Fruit fly (Drosophila melanogaster) whole organism, embryonic: ENCODE measurements around the gene r2d2.

Source experiments
- Atf-2 ChIP-seq: fragments of 200-800 bp; sonication (Bioruptor generic); optimal IDR thresholded peaks from 2 replicates; lab custom pipeline; 2016; ENCODE audit warnings: missing biosample characterization, missing genetic modification characterization
- Bteb2 ChIP-seq: fragments of 200-800 bp; sonication (Bioruptor generic); optimal IDR thresholded peaks from 2 replicates; lab custom pipeline; 2016; ENCODE audit warnings: missing biosample characterization, missing genetic modification characterization
- CG11085 ChIP-seq: fragments of 200-800 bp; sonication (Bioruptor generic); IDR thresholded peaks from 2 replicates; pipeline ENCODE4 v1.3.6; 2022; ENCODE audit warnings: missing biosample characterization, missing genetic modification characterization
- CG12219 ChIP-seq: fragments of 200-800 bp; sonication (Bioruptor generic); optimal IDR thresholded peaks from 3 replicates; lab custom pipeline; 2018; ENCODE audit warnings: missing biosample characterization, mild to moderate bottlenecking, missing genetic modification characterization
- CG13123 ChIP-seq: fragments of 200-800 bp; sonication (Bioruptor generic); optimal IDR thresholded peaks from 2 replicates; lab custom pipeline; 2016; ENCODE audit warnings: missing biosample characterization, missing genetic modification characterization
- CG14014 ChIP-seq: fragments of 200-800 bp; sonication (Bioruptor generic); IDR thresholded peaks from 2 replicates; pipeline ENCODE4 v1.3.6; 2022; ENCODE audit warnings: missing biosample characterization, missing genetic modification characterization
- CG14050 ChIP-seq: fragments of 200-800 bp; sonication (Bioruptor generic); IDR thresholded peaks from 3 replicates; pipeline ENCODE4 v1.3.6; 2022; ENCODE audit warnings: missing biosample characterization, missing genetic modification characterization
- CG15514 ChIP-seq: fragments of 200-800 bp; sonication (Bioruptor generic); optimal IDR thresholded peaks from 3 replicates; lab custom pipeline; 2017; ENCODE audit warnings: missing biosample characterization, missing genetic modification characterization, mild to moderate bottlenecking, moderate library complexity, missing genetic modification reagents
- CG1647 ChIP-seq: fragments of 200-800 bp; sonication (Bioruptor generic); optimal IDR thresholded peaks from 3 replicates; lab custom pipeline; 2016; ENCODE audit warnings: missing biosample characterization, missing genetic modification characterization
- CG16863 ChIP-seq: fragments of 200-800 bp; sonication (Bioruptor generic); optimal IDR thresholded peaks from 3 replicates; lab custom pipeline; 2016; ENCODE audit warnings: missing biosample characterization, missing genetic modification characterization
- CG17912 ChIP-seq: fragments of 200-800 bp; sonication (Bioruptor generic); optimal IDR thresholded peaks from 2 replicates; lab custom pipeline; 2018; ENCODE audit warnings: missing biosample characterization, mild to moderate bottlenecking, missing genetic modification characterization
- CG18476 ChIP-seq: fragments of 200-800 bp; sonication (Bioruptor generic); optimal IDR thresholded peaks from 2 replicates; lab custom pipeline; 2016; ENCODE audit warnings: missing biosample characterization, mild to moderate bottlenecking, missing genetic modification characterization
- CG2202 ChIP-seq: fragments of 200-800 bp; sonication (Bioruptor generic); optimal IDR thresholded peaks from 2 replicates; lab custom pipeline; 2018; ENCODE audit warnings: missing biosample characterization, mild to moderate bottlenecking, missing genetic modification characterization
- CG30020 ChIP-seq: fragments of 200-800 bp; optimal IDR thresholded peaks from 2 replicates; lab custom pipeline; 2019; ENCODE audit warnings: missing biosample characterization, mild to moderate bottlenecking, missing genetic modification characterization, moderate library complexity
- CG30431 ChIP-seq: fragments of 200-800 bp; sonication (Bioruptor generic); optimal IDR thresholded peaks from 2 replicates; lab custom pipeline; 2017; ENCODE audit warnings: missing biosample characterization, missing genetic modification characterization
- CG6254 ChIP-seq: fragments of 200-800 bp; sonication (Bioruptor generic); optimal IDR thresholded peaks from 3 replicates; lab custom pipeline; 2017; ENCODE audit warnings: mild to moderate bottlenecking, missing biosample characterization, missing genetic modification reagents, missing genetic modification characterization
- CG8089 ChIP-seq: fragments of 200-800 bp; sonication (Bioruptor generic); optimal IDR thresholded peaks from 3 replicates; lab custom pipeline; 2016; ENCODE audit warnings: missing biosample characterization, missing genetic modification characterization
- CTCF ChIP-seq: fragments of 200-800 bp; sonication (Bioruptor generic); optimal IDR thresholded peaks from 2 replicates; lab custom pipeline; 2017; ENCODE audit warnings: missing biosample characterization, mild to moderate bottlenecking, missing genetic modification characterization, moderate library complexity
- Dad ChIP-seq: fragments of 200-800 bp; sonication (Bioruptor generic); optimal IDR thresholded peaks from 3 replicates; lab custom pipeline; 2016; ENCODE audit warnings: missing biosample characterization, missing genetic modification characterization
- Doc3 ChIP-seq: fragments of 200-800 bp; sonication (Bioruptor generic); IDR thresholded peaks from 3 replicates; pipeline ENCODE4 v1.3.6; 2022; ENCODE audit warnings: missing biosample characterization, missing genetic modification characterization; ENCODE audit not compliant: partially characterized antibody
- Dref ChIP-seq: fragments of 200-800 bp; sonication (Bioruptor generic); IDR thresholded peaks from 2 replicates; pipeline ENCODE4 v1.3.6; 2022; ENCODE audit warnings: missing biosample characterization, missing genetic modification characterization
- MESR4 ChIP-seq: fragments of 200-800 bp; sonication (Bioruptor generic); optimal IDR thresholded peaks from 2 replicates; lab custom pipeline; 2018; ENCODE audit warnings: missing biosample characterization, mild to moderate bottlenecking, missing genetic modification characterization, moderate library complexity
- MTF-1 ChIP-seq: fragments of 200-800 bp; sonication (Bioruptor generic); optimal IDR thresholded peaks from 2 replicates; lab custom pipeline; 2018; ENCODE audit warnings: missing biosample characterization, mild to moderate bottlenecking, missing genetic modification characterization, borderline replicate concordance
- Mad ChIP-seq: fragments of 200-800 bp; sonication (Bioruptor generic); optimal IDR thresholded peaks from 2 replicates; lab custom pipeline; 2016; ENCODE audit warnings: missing biosample characterization, missing genetic modification characterization
- NC2α ChIP-seq: fragments of 200-800 bp; sonication (Bioruptor generic); optimal IDR thresholded peaks from 2 replicates; lab custom pipeline; 2016; ENCODE audit warnings: missing biosample characterization, missing genetic modification characterization
- Rfx ChIP-seq: fragments of 200-800 bp; sonication (Bioruptor generic); IDR thresholded peaks from 2 replicates; pipeline ENCODE4 v1.3.6; 2022; ENCODE audit warnings: missing biosample characterization, missing genetic modification characterization
- Sox102F ChIP-seq: fragments of 200-800 bp; sonication (Bioruptor generic); optimal IDR thresholded peaks from 2 replicates; lab custom pipeline; 2018; ENCODE audit warnings: missing biosample characterization, mild to moderate bottlenecking, missing genetic modification characterization, moderate library complexity
- Spps ChIP-seq: fragments of 200-800 bp; sonication (Bioruptor generic); optimal IDR thresholded peaks from 2 replicates; lab custom pipeline; 2018; ENCODE audit warnings: missing biosample characterization, mild to moderate bottlenecking, missing genetic modification characterization
- TFAM ChIP-seq: fragments of 200-800 bp; sonication (Bioruptor generic); optimal IDR thresholded peaks from 2 replicates; lab custom pipeline; 2017; ENCODE audit warnings: missing biosample characterization, missing genetic modification characterization, inconsistent platforms
- ab ChIP-seq: fragments of 200-800 bp; sonication (Bioruptor generic); optimal IDR thresholded peaks from 2 replicates; lab custom pipeline; 2016; ENCODE audit warnings: missing biosample characterization, missing genetic modification characterization
- ara ChIP-seq: fragments of 200-800 bp; sonication (Bioruptor generic); IDR thresholded peaks from 2 replicates; pipeline ENCODE4 v1.3.6; 2022; ENCODE audit warnings: missing biosample characterization, missing genetic modification characterization
- bbx ChIP-seq: fragments of 200-800 bp; sonication (Bioruptor generic); IDR thresholded peaks from 2 replicates; pipeline ENCODE4 v1.3.6; 2022; ENCODE audit warnings: missing biosample characterization, missing genetic modification characterization; ENCODE audit not compliant: partially characterized antibody
- chif ChIP-seq, 2 experiments: fragments of 200-800 bp; sonication (Bioruptor generic); optimal IDR thresholded peaks; 3 replicates each; lab custom pipeline; 2016; ENCODE audit warnings: missing biosample characterization in 2 of 2, missing genetic modification characterization in 2 of 2
- eve ChIP-seq, 2 experiments: fragments of >200 bp; optimal IDR thresholded peaks; 2 replicates each; lab custom pipeline; 2017; ENCODE audit warnings: missing biosample characterization in 2 of 2, missing genetic modification characterization in 2 of 2
- fd64A ChIP-seq: fragments of 200-800 bp; sonication (Bioruptor generic); optimal IDR thresholded peaks from 3 replicates; lab custom pipeline; 2018; ENCODE audit warnings: missing biosample characterization, mild to moderate bottlenecking, missing genetic modification characterization
- gsb ChIP-seq: fragments of 200-800 bp; sonication (Bioruptor generic); IDR thresholded peaks from 2 replicates; pipeline ENCODE4 v1.3.6; 2022; ENCODE audit warnings: missing biosample characterization, missing genetic modification characterization
- oc ChIP-seq: fragments of 200-800 bp; sonication (Bioruptor generic); optimal IDR thresholded peaks from 2 replicates; lab custom pipeline; 2018; ENCODE audit warnings: missing biosample characterization, mild to moderate bottlenecking, missing genetic modification characterization, moderate library complexity
- odd ChIP-seq: fragments of 200-800 bp; sonication (Bioruptor generic); optimal IDR thresholded peaks from 2 replicates; lab custom pipeline; 2017; ENCODE audit warnings: missing biosample characterization, mild to moderate bottlenecking, missing genetic modification characterization
- tap ChIP-seq: fragments of 200-800 bp; optimal IDR thresholded peaks from 3 replicates; lab custom pipeline; 2019; ENCODE audit warnings: missing biosample characterization, mild to moderate bottlenecking, missing genetic modification characterization, moderate library complexity
- tin ChIP-seq: fragments of 200-800 bp; sonication (Bioruptor generic); optimal IDR thresholded peaks from 3 replicates; lab custom pipeline; 2016; ENCODE audit warnings: missing biosample characterization, missing genetic modification characterization
- tna ChIP-seq: fragments of 200-800 bp; sonication (Bioruptor generic); IDR thresholded peaks from 2 replicates; pipeline ENCODE4 v1.3.6; 2022; ENCODE audit warnings: missing biosample characterization, missing genetic modification characterization; ENCODE audit not compliant: partially characterized antibody
- unpg ChIP-seq: fragments of 200-800 bp; sonication (Bioruptor generic); optimal IDR thresholded peaks from 3 replicates; lab custom pipeline; 2018; ENCODE audit warnings: missing biosample characterization, mild to moderate bottlenecking, missing genetic modification characterization, moderate library complexity
- yki ChIP-seq: fragments of >200 bp; optimal IDR thresholded peaks from 3 replicates; lab custom pipeline; 2018
- zf30C ChIP-seq: fragments of 200-800 bp; sonication (Bioruptor generic); optimal IDR thresholded peaks from 3 replicates; lab custom pipeline; 2018; ENCODE audit warnings: missing biosample characterization, mild to moderate bottlenecking, missing genetic modification characterization
- zfh1 ChIP-seq: fragments of 200-800 bp; sonication (Bioruptor generic); IDR thresholded peaks from 3 replicates; pipeline ENCODE4 v1.3.6; 2022; ENCODE audit warnings: missing biosample characterization, missing genetic modification characterization

r2d2 gene

dm6 chr2L:7828901-7829300 lies 29.0 kb downstream of the r2d2 start (continued):
- TF ChIP-seq TFAM (GFP tag; lab: Kevin White, UChicago) (no peak), eve (GFP tag; optimal IDR thresholded peaks at IDR 0.05; lab: Kevin White, UChicago) (no peak), bbx (GFP tag; lab: Robert Waterston, UW) (no peak), CG17912 (no peak), Mad (GFP tag; lab: Kevin White, UChicago) (no peak), CG30020 (no peak), Doc3 (GFP tag; lab: Robert Waterston, UW) (no peak), tna (GFP tag; lab: Robert Waterston, UW) (no peak), CG16863 (GFP tag; lab: Kevin White, UChicago) (no peak), tin (GFP tag; lab: Kevin White, UChicago) (no peak), chif (GFP tag; optimal IDR thresholded peaks at IDR 0.05; lab: Kevin White, UChicago) (no peak), oc (tag; lab: Kevin White, UChicago) (no peak), CG18476 (GFP tag; lab: Kevin White, UChicago) (no peak), yki (lab: Kevin White, UChicago) (peak; percentile 51), CG8089 (no peak), MESR4 (no peak), odd (GFP tag; lab: Kevin White, UChicago) (no peak), CG30431 (no peak), CG6254 (GFP tag; lab: Kevin White, UChicago) (peak; percentile 17), zf30C (GFP tag; lab: Kevin White, UChicago) (no peak), MTF-1 (GFP tag; lab: Kevin White, UChicago) (no peak), Sox102F (GFP tag; lab: Kevin White, UChicago) (no peak), NC2α (no peak), CG11085 (GFP tag; lab: Robert Waterston, UW) (no peak), Dad (GFP tag; lab: Kevin White, UChicago) (no peak), CG2202 (tag; lab: Kevin White, UChicago) (no peak), Atf-2 (GFP tag; lab: Kevin White, UChicago) (no peak), zfh1 (GFP tag; lab: Robert Waterston, UW) (no peak), tap (tag; lab: Kevin White, UChicago) (no peak), gsb (GFP tag; lab: Robert Waterston, UW) (no peak), Bteb2 (GFP tag; lab: Kevin White, UChicago) (no peak), CG14050 (no peak), Rfx (GFP tag; lab: Robert Waterston, UW) (peak; percentile 13; the same call in 1 of the 2 replicates), CG1647 (no peak), fd64A (GFP tag; lab: Kevin White, UChicago) (peak; percentile 33), CG15514 (GFP tag; lab: Kevin White, UChicago) (no peak), CG13123 (GFP tag; lab: Kevin White, UChicago) (no peak), CTCF (GFP tag; lab: Kevin White, UChicago) (no peak), Spps (tag; lab: Kevin White, UChicago) (no peak), CG14014 (no peak), unpg (GFP tag; lab: Kevin White, UChicago) (no peak), ab (no peak), CG12219 (GFP tag; lab: Kevin White, UChicago) (no peak), ara (GFP tag; lab: Robert Waterston, UW) (no peak), Dref (GFP tag; lab: Robert Waterston, UW) (no peak)
